Worm (Caenorhabditis elegans): ENCODE data around the gene F22E5.22.

DNA sequence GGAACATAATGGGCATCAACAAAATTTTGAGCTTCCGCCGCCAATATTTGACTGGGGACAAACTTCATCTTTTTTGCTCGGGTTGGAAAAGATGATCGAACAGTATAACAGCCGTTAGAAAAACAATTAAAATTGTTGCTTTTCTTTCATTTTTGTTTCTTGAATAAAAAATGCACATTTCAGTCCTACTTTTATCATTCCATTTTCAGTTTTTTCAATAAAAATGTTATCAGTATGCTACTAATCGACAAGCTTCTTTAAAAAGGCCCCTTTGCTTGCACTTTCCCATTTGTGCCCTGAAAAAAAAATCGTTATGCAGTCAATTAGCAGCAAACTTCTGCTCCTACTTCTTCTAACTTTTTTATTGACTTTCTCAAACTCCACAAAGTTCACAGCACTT is 23.9 kb upstream of the F22E5.22 start, which contains the start of gene F22E5.7:
- TF ChIP-seq nhr-6 (tag; optimal IDR thresholded peaks at IDR 0.05) (no peak), lsy-2 (tag; optimal IDR thresholded peaks at IDR 0.05) (no peak), php-3 (GFP tag; IDR thresholded peaks at IDR 0.05) (no peak), ztf-11 (tag; optimal IDR thresholded peaks at IDR 0.05) (no peak)

Data from whole organism, L4 larva.